Worm (Caenorhabditis elegans) whole organism, dauer: Measurements from ENCODE around the gene F58B4.5.

ENCODE experiments used
- unc-62 ChIP-seq: sonication (generic microtip); optimal IDR thresholded peaks from 2 replicates; lab custom pipeline; 2017; ENCODE audit warnings: missing biosample characterization, missing genetic modification reagents, missing genetic modification characterization

Gene F58B4.5

ce11 chrV:10932411-10932810 is at the start of gene F58B4.5:
TSS of gene F58B4.5 (plus strand) at chrV:10932693.
- TF ChIP-seq unc-62 (GFP tag; lab: Kevin White, UChicago), result no peak

DNA sequence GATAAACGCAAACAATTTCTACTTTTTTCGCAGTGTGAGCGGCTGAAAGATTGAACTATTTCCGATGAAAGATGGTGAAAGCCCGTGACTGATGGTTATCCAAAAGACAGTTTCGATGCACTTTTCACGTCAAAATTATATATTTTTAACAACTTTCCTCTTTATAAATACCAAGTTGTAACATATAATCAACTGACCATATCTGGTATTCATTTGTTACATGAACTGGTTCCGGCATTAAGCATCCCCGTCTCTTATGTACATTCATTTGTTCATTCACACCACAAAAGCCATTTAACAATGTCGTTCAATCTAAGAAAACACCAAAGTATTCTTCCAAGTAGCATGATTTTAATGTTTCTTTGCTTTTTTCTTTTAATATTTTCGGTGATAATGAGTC is 49.0 kb upstream of the F58B4.5 start, which contains the start of gene F32D8.2:
TSS of gene F32D8.2 (plus strand) at position 301 of the 400 bp plus-strand sequence.
- TF ChIP-seq unc-62 (GFP tag; lab: Kevin White, UChicago), result no peak

ce11 chrV:10886405-10886887 is 46.0 kb upstream of the F58B4.5 start, which contains the start of gene F32D8.3:
TSS of gene F32D8.3 (plus strand) at chrV:10886837.
- TF ChIP-seq unc-62 (GFP tag; lab: Kevin White, UChicago), result no peak

DNA sequence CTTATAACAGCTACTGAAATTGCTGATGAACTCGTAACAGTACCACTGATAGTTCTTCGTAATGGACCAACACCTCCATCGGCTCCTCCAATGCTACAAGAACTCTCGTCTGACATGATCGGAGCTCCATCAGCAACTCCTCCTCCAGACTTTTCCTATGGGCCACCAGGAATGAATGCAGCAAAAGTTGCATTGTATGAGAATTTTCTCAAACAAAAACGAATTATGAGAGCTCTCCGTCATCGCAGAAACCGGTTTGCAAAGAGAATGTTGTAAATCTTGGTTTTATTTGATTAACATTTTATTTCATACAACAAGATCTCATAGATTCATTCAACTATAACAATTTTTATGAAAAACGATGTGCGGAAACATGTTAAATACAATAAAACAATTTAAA is 44.9 kb upstream of the F58B4.5 start:
- no peak for TF ChIP-seq unc-62 (GFP tag; lab: Kevin White, UChicago)

- no peak for TF ChIP-seq unc-62 (GFP tag; lab: Kevin White, UChicago)
Measured at ce11 chrV:10888153-10888552, 44.3 kb upstream of the F58B4.5 start.

- TF ChIP-seq unc-62 (GFP tag; lab: Kevin White, UChicago), result no peak
Measured at ce11 chrV:10889036-10889435, 43.5 kb upstream of the F58B4.5 start, which contains the start of gene F32D8.11. TSS of gene F32D8.11 (minus strand) at chrV:10889136.

DNA sequence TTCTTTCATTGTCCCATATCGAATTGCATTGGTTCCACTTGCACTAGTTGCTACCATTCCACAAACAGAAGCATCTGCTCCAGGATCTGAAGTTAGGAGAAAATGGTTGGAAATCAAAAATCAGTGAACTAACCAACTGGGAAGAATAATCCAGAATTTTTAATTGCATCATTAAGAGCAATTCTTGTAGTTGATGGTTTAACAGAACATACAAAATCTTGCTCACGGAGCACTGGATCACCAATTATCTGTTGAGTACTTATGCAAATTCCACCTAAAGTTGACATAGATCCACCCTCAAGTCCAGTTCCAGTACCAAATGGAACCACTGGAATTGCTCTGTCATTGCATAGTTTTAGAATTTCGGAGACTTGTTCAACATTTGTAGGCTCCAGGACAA is 42.7 kb upstream of the F58B4.5 start:
- no peak for TF ChIP-seq unc-62 (GFP tag; lab: Kevin White, UChicago)

- TF ChIP-seq unc-62 (GFP tag; lab: Kevin White, UChicago), result no peak
Measured at ce11 chrV:10890980-10891379, 41.5 kb upstream of the F58B4.5 start, which contains the start of gene F32D8.12. TSS of gene F32D8.12 (minus strand) at chrV:10891027.

- TF ChIP-seq unc-62 (GFP tag; lab: Kevin White, UChicago), result no peak
Measured at ce11 chrV:10893510-10894128, 38.9 kb upstream of the F58B4.5 start, which contains the start of gene F32D8.4. TSS of gene F32D8.4 (minus strand) at chrV:10893560.

ce11 chrV:10894601-10895000 is 37.9 kb upstream of the F58B4.5 start, which contains the start of the genes F32D8.14 and F32D8.5:
TSS of gene F32D8.14 (minus strand) at chrV:10894788.
TSS of gene F32D8.5 (plus strand) at chrV:10894800.
- TF ChIP-seq unc-62 (GFP tag; lab: Kevin White, UChicago), result no peak

- TF ChIP-seq unc-62 (GFP tag; lab: Kevin White, UChicago), result no peak
Measured at ce11 chrV:10896295-10896694, 36.2 kb upstream of the F58B4.5 start, which contains the start of gene F32D8.13. TSS of gene F32D8.13 (minus strand) at chrV:10896543.

DNA sequence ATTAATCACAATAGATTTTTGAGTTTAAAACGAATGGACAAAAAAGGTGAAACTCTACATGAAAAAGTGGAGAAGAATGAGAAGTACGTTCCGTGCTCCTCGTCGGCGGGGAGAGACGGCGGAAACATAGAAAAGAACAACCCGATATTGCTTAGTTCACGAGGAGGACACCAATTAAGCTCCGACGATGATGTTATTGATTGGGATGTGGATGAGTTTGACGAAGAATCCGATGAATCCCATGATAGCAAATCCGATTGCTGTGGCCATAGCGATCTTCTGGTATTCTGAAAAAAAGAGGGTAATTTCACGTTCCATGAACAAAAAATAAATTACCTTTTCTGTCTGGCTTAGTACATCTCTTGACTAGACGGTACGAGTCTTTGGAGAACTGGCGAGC is 35.8 kb upstream of the F58B4.5 start:
- TF ChIP-seq unc-62 (GFP tag; lab: Kevin White, UChicago), result no peak

ce11 chrV:10897106-10897171 is 35.6 kb upstream of the F58B4.5 start, which contains the start of gene sec-61.G:
TSS of gene sec-61.G (minus strand) at chrV:10897143.
- TF ChIP-seq unc-62 (GFP tag; lab: Kevin White, UChicago), result no peak

DNA sequence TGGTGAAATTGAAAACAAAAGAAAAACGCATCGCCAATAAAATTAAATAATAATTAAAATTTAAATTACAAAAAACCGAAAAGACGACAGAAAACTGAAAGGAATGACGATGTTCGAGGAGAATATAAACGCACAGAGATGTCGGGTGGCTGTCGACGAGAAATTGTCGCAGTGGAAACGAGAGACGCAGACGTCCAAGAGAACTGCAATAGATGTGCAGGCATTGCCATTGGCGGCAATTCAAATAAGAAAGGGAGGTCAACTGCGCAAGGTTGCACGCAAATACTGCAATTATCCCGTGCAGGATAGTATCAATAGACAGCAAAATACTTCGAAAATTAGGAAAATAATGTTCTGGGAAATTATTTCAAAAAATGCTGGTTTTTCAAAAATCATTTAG is 35.3 kb upstream of the F58B4.5 start:
- TF ChIP-seq unc-62 (GFP tag; lab: Kevin White, UChicago), result no peak

DNA sequence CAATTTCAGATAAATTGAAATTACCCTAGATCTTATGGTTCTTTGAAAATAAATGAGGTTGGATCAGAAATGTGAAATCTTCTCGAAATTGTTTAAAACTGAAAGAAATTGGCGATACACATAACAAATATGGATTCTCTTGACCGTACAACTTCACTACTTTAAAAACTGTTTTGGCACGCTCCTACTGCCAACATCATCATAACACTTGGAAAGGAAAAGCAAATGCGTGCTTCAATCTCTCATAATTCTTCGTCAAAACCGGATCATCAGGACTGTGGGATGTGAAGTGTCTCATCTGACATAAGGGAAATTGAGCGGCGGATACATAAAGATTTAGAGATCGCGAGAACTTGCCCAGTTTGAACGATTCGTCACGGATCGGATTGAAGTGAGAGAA is 34.4 kb upstream of the F58B4.5 start, which contains the start of gene F32D8.7:
TSS of gene F32D8.7 (plus strand) at position 329 of the 400 bp plus-strand sequence.
- TF ChIP-seq unc-62 (GFP tag; lab: Kevin White, UChicago), result no peak

DNA sequence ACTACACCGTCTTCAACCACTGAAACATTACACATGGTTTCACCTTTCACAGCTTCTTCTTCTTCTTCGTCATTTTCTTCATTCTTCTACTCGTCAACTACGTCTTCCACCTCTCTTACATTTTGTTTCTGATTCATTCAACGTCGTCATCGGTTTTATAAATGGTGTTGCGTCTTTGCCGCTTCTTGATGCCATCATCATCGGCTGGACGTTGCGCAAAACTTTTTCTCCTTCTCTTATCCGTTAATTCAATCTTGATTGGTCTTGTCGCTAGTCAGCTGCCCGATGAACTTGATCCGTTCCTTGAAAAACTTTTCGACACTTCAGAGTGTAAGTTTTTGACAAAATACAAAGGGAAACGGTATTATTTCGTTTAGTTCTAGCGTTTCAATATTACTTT is 33.9 kb upstream of the F58B4.5 start:
- no peak for TF ChIP-seq unc-62 (GFP tag; lab: Kevin White, UChicago)

DNA sequence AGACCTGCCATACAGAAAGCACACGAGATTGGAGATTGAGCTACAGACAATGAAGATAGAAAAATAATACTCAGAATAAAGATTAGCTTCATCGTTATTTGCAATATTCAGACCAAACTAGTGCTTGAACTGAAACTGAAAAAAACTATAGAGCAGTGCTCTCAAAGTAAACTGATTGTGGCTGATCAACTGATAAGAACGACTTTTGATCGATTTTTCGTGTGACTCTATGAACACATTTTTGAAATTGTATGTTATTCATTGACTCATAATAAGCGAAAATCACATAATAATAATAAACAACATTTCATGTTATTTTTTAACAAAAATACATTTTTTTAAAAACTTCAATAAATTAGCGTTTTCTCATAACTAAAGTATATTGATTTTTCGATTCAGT is 31.4 kb upstream of the F58B4.5 start, which contains the start of gene spp-16:
TSS of gene spp-16 (minus strand) at position 179 of the 400 bp plus-strand sequence.
- no peak for TF ChIP-seq unc-62 (GFP tag; lab: Kevin White, UChicago)
